Fruit fly (Drosophila melanogaster) whole organism, embryonic: Measurements from ENCODE around the gene Hsp70Ba.
A peak's percentile ranks its signal among the peaks of the same experiment; 100 is the strongest.

Experiments
- CG10147 ChIP-seq: fragments of 200-800 bp; sonication (Bioruptor generic); optimal IDR thresholded peaks from 2 replicates; lab custom pipeline; 2019; ENCODE audit warnings: missing biosample characterization, mild to moderate bottlenecking, missing genetic modification characterization, moderate library complexity
- CG10543 ChIP-seq: fragments of 200-800 bp; sonication (Bioruptor generic); optimal IDR thresholded peaks from 3 replicates; lab custom pipeline; 2017; ENCODE audit warnings: missing biosample characterization, mild to moderate bottlenecking, missing genetic modification characterization, moderate library complexity
- CG12155 ChIP-seq: fragments of 200-800 bp; sonication (Bioruptor generic); optimal IDR thresholded peaks from 3 replicates; lab custom pipeline; 2016; ENCODE audit warnings: missing biosample characterization, missing genetic modification characterization
- CG12236 ChIP-seq: fragments of 200-800 bp; sonication (Bioruptor generic); optimal IDR thresholded peaks from 2 replicates; lab custom pipeline; 2016; ENCODE audit warnings: missing biosample characterization, missing genetic modification characterization
- CG12391 ChIP-seq: fragments of 200-800 bp; sonication (Bioruptor generic); optimal IDR thresholded peaks from 3 replicates; lab custom pipeline; 2018; ENCODE audit warnings: missing biosample characterization, mild to moderate bottlenecking, missing genetic modification characterization, moderate library complexity
- CG12744 ChIP-seq: fragments of 200-800 bp; sonication (Bioruptor generic); optimal IDR thresholded peaks from 2 replicates; lab custom pipeline; 2016; ENCODE audit warnings: missing biosample characterization, missing genetic modification characterization
- CG14441 ChIP-seq: fragments of 200-800 bp; sonication (Bioruptor generic); IDR thresholded peaks from 2 replicates; pipeline ENCODE4 v1.3.6; 2022; ENCODE audit warnings: missing biosample characterization, missing genetic modification characterization
- CG14667 ChIP-seq: fragments of 200-800 bp; sonication (Bioruptor generic); IDR thresholded peaks from 2 replicates; pipeline ENCODE4 v1.3.6; 2022; ENCODE audit warnings: missing biosample characterization, missing genetic modification characterization
- CG17186 ChIP-seq: fragments of 200-800 bp; sonication (Bioruptor generic); optimal IDR thresholded peaks from 3 replicates; lab custom pipeline; 2017; ENCODE audit warnings: missing biosample characterization, missing genetic modification reagents, missing genetic modification characterization
- CG17912 ChIP-seq: fragments of 200-800 bp; sonication (Bioruptor generic); optimal IDR thresholded peaks from 2 replicates; lab custom pipeline; 2018; ENCODE audit warnings: missing biosample characterization, mild to moderate bottlenecking, missing genetic modification characterization
- CG3163 ChIP-seq: fragments of 200-800 bp; sonication (Bioruptor generic); optimal IDR thresholded peaks from 3 replicates; lab custom pipeline; 2016; ENCODE audit warnings: missing biosample characterization, missing genetic modification characterization
- CG3407 ChIP-seq: fragments of 200-800 bp; sonication (Bioruptor generic); optimal IDR thresholded peaks from 2 replicates; lab custom pipeline; 2018; ENCODE audit warnings: missing biosample characterization, mild to moderate bottlenecking, missing genetic modification characterization
- CG4360 ChIP-seq: fragments of 200-800 bp; sonication (Bioruptor generic); IDR thresholded peaks from 2 replicates; pipeline ENCODE4 v1.3.6; 2022; ENCODE audit warnings: missing biosample characterization, missing genetic modification characterization
- CG4854 ChIP-seq: fragments of 200-800 bp; sonication (Bioruptor generic); optimal IDR thresholded peaks from 2 replicates; lab custom pipeline; 2016; ENCODE audit warnings: missing biosample characterization, missing genetic modification characterization, inconsistent platforms
- CG5180 ChIP-seq: fragments of 200-800 bp; sonication (Bioruptor generic); optimal IDR thresholded peaks from 3 replicates; lab custom pipeline; 2017; ENCODE audit warnings: missing biosample characterization, missing genetic modification characterization, mild to moderate bottlenecking, moderate library complexity, missing genetic modification reagents
- CG6683 ChIP-seq: fragments of 200-800 bp; sonication (Bioruptor generic); optimal IDR thresholded peaks from 2 replicates; lab custom pipeline; 2017; ENCODE audit warnings: missing biosample characterization, mild to moderate bottlenecking, missing genetic modification characterization, missing genetic modification reagents
- CG6813 ChIP-seq: fragments of 200-800 bp; sonication (Bioruptor generic); optimal IDR thresholded peaks from 2 replicates; lab custom pipeline; 2017; ENCODE audit warnings: missing biosample characterization, missing genetic modification characterization, mild to moderate bottlenecking, moderate library complexity, missing genetic modification reagents
- CG7372 ChIP-seq: fragments of 200-800 bp; sonication (Bioruptor generic); IDR thresholded peaks from 2 replicates; pipeline ENCODE4 v1.3.6; 2022; ENCODE audit warnings: missing biosample characterization, missing genetic modification characterization
- CG7556 ChIP-seq: fragments of 200-800 bp; sonication (Bioruptor generic); optimal IDR thresholded peaks from 2 replicates; lab custom pipeline; 2017; ENCODE audit warnings: missing biosample characterization, mild to moderate bottlenecking, missing genetic modification characterization
- CG7839 ChIP-seq: fragments of 200-800 bp; sonication (Bioruptor generic); optimal IDR thresholded peaks from 3 replicates; lab custom pipeline; 2018; ENCODE audit warnings: missing biosample characterization, mild to moderate bottlenecking, missing genetic modification characterization, moderate library complexity
- CG7963 ChIP-seq: fragments of 200-800 bp; sonication (Bioruptor generic); IDR thresholded peaks from 3 replicates; pipeline ENCODE4 v1.3.6; 2022; ENCODE audit warnings: missing biosample characterization, missing genetic modification characterization; ENCODE audit not compliant: partially characterized antibody
- CG9609 ChIP-seq: fragments of 200-800 bp; sonication (Bioruptor generic); optimal IDR thresholded peaks from 3 replicates; lab custom pipeline; 2016; ENCODE audit warnings: missing biosample characterization, missing genetic modification characterization
- Dbx ChIP-seq: fragments of 200-800 bp; sonication (Bioruptor generic); IDR thresholded peaks from 3 replicates; pipeline ENCODE4 v1.3.6; 2022; ENCODE audit warnings: missing biosample characterization, missing genetic modification characterization
- HLH4C ChIP-seq: fragments of 200-800 bp; sonication (Bioruptor generic); IDR thresholded peaks from 3 replicates; pipeline ENCODE4 v1.3.6; 2022; ENCODE audit warnings: missing biosample characterization, missing genetic modification characterization; ENCODE audit not compliant: partially characterized antibody
- Hsf ChIP-seq: fragments of 200-800 bp; sonication (Bioruptor generic); optimal IDR thresholded peaks from 3 replicates; lab custom pipeline; 2016; ENCODE audit warnings: missing biosample characterization, missing genetic modification characterization
- Jarid2 ChIP-seq: fragments of 200-800 bp; sonication (Bioruptor generic); optimal IDR thresholded peaks from 3 replicates; lab custom pipeline; 2017; ENCODE audit warnings: mild to moderate bottlenecking, missing biosample characterization, missing genetic modification reagents, missing genetic modification characterization
- Lpt ChIP-seq: fragments of >200 bp; optimal IDR thresholded peaks from 2 replicates; lab custom pipeline; 2018; ENCODE audit warnings: missing biosample characterization, missing genetic modification characterization
- Sin3A ChIP-seq: fragments of >200 bp; optimal IDR thresholded peaks from 2 replicates; lab custom pipeline; 2018
- Sox100B ChIP-seq: fragments of 200-800 bp; sonication (Bioruptor generic); optimal IDR thresholded peaks from 3 replicates; lab custom pipeline; 2018; ENCODE audit warnings: missing biosample characterization, mild to moderate bottlenecking, missing genetic modification characterization
- Usf ChIP-seq: fragments of 200-800 bp; sonication (Bioruptor generic); optimal IDR thresholded peaks from 2 replicates; lab custom pipeline; 2017; ENCODE audit warnings: missing genotype, missing biosample characterization, missing genetic modification characterization
- bbx ChIP-seq: fragments of 200-800 bp; sonication (Bioruptor generic); IDR thresholded peaks from 2 replicates; pipeline ENCODE4 v1.3.6; 2022; ENCODE audit warnings: missing biosample characterization, missing genetic modification characterization; ENCODE audit not compliant: partially characterized antibody
- br ChIP-seq: fragments of >200 bp; optimal IDR thresholded peaks from 2 replicates; lab custom pipeline; 2017
- btn ChIP-seq: fragments of 200-800 bp; sonication (Bioruptor generic); optimal IDR thresholded peaks from 2 replicates; lab custom pipeline; 2016; ENCODE audit warnings: missing biosample characterization, missing genetic modification characterization
- cwo ChIP-seq: fragments of 200-800 bp; sonication (Bioruptor generic); optimal IDR thresholded peaks from 3 replicates; lab custom pipeline; 2017; ENCODE audit warnings: missing biosample characterization, missing genetic modification characterization, mild to moderate bottlenecking, moderate library complexity, missing genetic modification reagents
- dmrt11E ChIP-seq: fragments of 200-800 bp; sonication (Bioruptor generic); optimal IDR thresholded peaks from 3 replicates; lab custom pipeline; 2018; ENCODE audit warnings: missing biosample characterization, mild to moderate bottlenecking, missing genetic modification characterization, moderate library complexity
- gro ChIP-seq: fragments of 200-800 bp; sonication (Bioruptor generic); optimal IDR thresholded peaks from 2 replicates; lab custom pipeline; 2016; ENCODE audit warnings: missing biosample characterization, missing genetic modification characterization
- gsb ChIP-seq: fragments of 200-800 bp; sonication (Bioruptor generic); IDR thresholded peaks from 2 replicates; pipeline ENCODE4 v1.3.6; 2022; ENCODE audit warnings: missing biosample characterization, missing genetic modification characterization
- jigr1 ChIP-seq: fragments of 200-800 bp; sonication (Bioruptor generic); IDR thresholded peaks from 3 replicates; pipeline ENCODE4 v1.3.6; 2022; ENCODE audit warnings: missing biosample characterization, missing genetic modification characterization
- kah ChIP-seq: fragments of 200-800 bp; sonication (Bioruptor generic); optimal IDR thresholded peaks from 2 replicates; lab custom pipeline; 2018; ENCODE audit warnings: missing biosample characterization, mild to moderate bottlenecking, missing genetic modification characterization
- kay ChIP-seq: fragments of 200-800 bp; sonication (Bioruptor generic); optimal IDR thresholded peaks from 2 replicates; lab custom pipeline; 2016; ENCODE audit warnings: missing biosample characterization, missing genetic modification characterization
- lola ChIP-seq, 3 experiments: fragments of >200 bp in 2 of 3; fragments of 200-800 bp in 1 of 3; sonication (Bioruptor generic) in 1 of 3; optimal IDR thresholded peaks; 2 replicates each; lab custom pipeline; 2017 to 2019; ENCODE audit warnings: missing biosample characterization in 3 of 3, missing genetic modification characterization in 3 of 3, mild to moderate bottlenecking in 1 of 3, moderate library complexity in 1 of 3
- onecut ChIP-seq: fragments of 200-800 bp; sonication (Bioruptor generic); IDR thresholded peaks from 2 replicates; pipeline ENCODE4 v1.3.6; 2022; ENCODE audit warnings: missing biosample characterization, missing genetic modification characterization
- pan ChIP-seq, 4 experiments: fragments of >200 bp in 3 of 4; fragments of 200-800 bp in 1 of 4; sonication (Bioruptor generic) in 1 of 4; optimal IDR thresholded peaks in 3 of 4; IDR thresholded peaks in 1 of 4; 2 replicates each; pipeline versions ENCODE4 v1.3.6 to Lab custom; 2017 to 2022; ENCODE audit warnings: missing biosample characterization in 2 of 4, missing genetic modification characterization in 2 of 4, mixed read lengths in 1 of 4
- sim ChIP-seq: fragments of 200-800 bp; sonication (Bioruptor generic); IDR thresholded peaks from 2 replicates; pipeline ENCODE4 v1.3.6; 2022; ENCODE audit warnings: missing biosample characterization, missing genetic modification characterization
- slbo ChIP-seq: fragments of 200-800 bp; sonication (Bioruptor generic); IDR thresholded peaks from 2 replicates; pipeline ENCODE4 v1.3.6; 2022; ENCODE audit warnings: missing biosample characterization, missing genetic modification characterization
- sob ChIP-seq: fragments of 200-800 bp; sonication (Bioruptor generic); IDR thresholded peaks from 2 replicates; pipeline ENCODE4 v1.3.6; 2022; ENCODE audit warnings: missing biosample characterization, missing genetic modification characterization
- sug ChIP-seq: fragments of 200-800 bp; optimal IDR thresholded peaks from 2 replicates; lab custom pipeline; 2019; ENCODE audit warnings: missing biosample characterization, mild to moderate bottlenecking, missing genetic modification characterization, moderate library complexity
- toy ChIP-seq: fragments of 200-800 bp; sonication (Bioruptor generic); IDR thresholded peaks from 2 replicates; pipeline ENCODE4 v1.3.6; 2022; ENCODE audit warnings: missing biosample characterization, missing genetic modification characterization
- unc-4 ChIP-seq: fragments of 200-800 bp; sonication (Bioruptor generic); IDR thresholded peaks from 2 replicates; pipeline ENCODE4 v1.3.6; 2022; ENCODE audit warnings: missing biosample characterization, missing genetic modification characterization; ENCODE audit not compliant: partially characterized antibody
- wor ChIP-seq: fragments of 200-800 bp; sonication (Bioruptor generic); IDR thresholded peaks from 2 replicates; pipeline ENCODE4 v1.3.6; 2022; ENCODE audit warnings: missing biosample characterization, missing genetic modification characterization

The Hsp70Ba gene

dm6 chr3R:12459879-12460522 is 7.6 kb downstream of the Hsp70Ba start, which contains the start of the genes CG5961 and Polr3C (continued):
- no peak for TF ChIP-seq toy
- no peak for TF ChIP-seq onecut (GFP tag; lab: Robert Waterston, UW)
- TF ChIP-seq CG9609 (GFP tag; lab: Kevin White, UChicago) = no peak
- no peak for TF ChIP-seq wor (GFP tag; lab: Robert Waterston, UW)
- TF ChIP-seq CG3407 (GFP tag; lab: Kevin White, UChicago) = no peak
- no peak for TF ChIP-seq jigr1 (GFP tag; lab: Robert Waterston, UW)
- no peak for TF ChIP-seq btn
- TF ChIP-seq CG12155 (GFP tag; lab: Kevin White, UChicago) = no peak
- TF ChIP-seq CG4854 = no peak
- TF ChIP-seq CG7839 (tag; lab: Kevin White, UChicago) = no peak
- no peak for TF ChIP-seq CG7556
- TF ChIP-seq CG5180 = no peak
- no peak for TF ChIP-seq br (lab: Kevin White, UChicago)
- no peak for TF ChIP-seq CG10147 (GFP tag; lab: Kevin White, UChicago)
- no peak for TF ChIP-seq cwo (GFP tag; lab: Kevin White, UChicago)
- TF ChIP-seq sim (GFP tag; lab: Robert Waterston, UW) = no peak
- TF ChIP-seq CG7372 (GFP tag; lab: Robert Waterston, UW) = no peak
- no peak for TF ChIP-seq Lpt (GFP tag; lab: Kevin White, UChicago)
- TF ChIP-seq CG7963 (GFP tag; lab: Robert Waterston, UW) = no peak
- peak; percentile 26 for TF ChIP-seq CG17186 (GFP tag; lab: Kevin White, UChicago)
- 0 out of 2 replicates have a peak, but pooled peaks have one; percentile 31 for TF ChIP-seq bbx (GFP tag; lab: Robert Waterston, UW)
- no peak for TF ChIP-seq sob
- TF ChIP-seq Dbx (GFP tag; lab: Robert Waterston, UW) = no peak
- no peak for TF ChIP-seq CG6813 (GFP tag; lab: Kevin White, UChicago)
- TF ChIP-seq CG17912 (GFP tag; lab: Kevin White, UChicago) = no peak
- no peak for TF ChIP-seq gsb (GFP tag; lab: Robert Waterston, UW)
- no peak for TF ChIP-seq slbo
- no peak for TF ChIP-seq CG12236 (GFP tag; lab: Kevin White, UChicago)
- TF ChIP-seq CG4360 (GFP tag; lab: Robert Waterston, UW) = no peak
- no peak for TF ChIP-seq pan (optimal IDR thresholded peaks at IDR 0.05; lab: Kevin White, UChicago)
- TF ChIP-seq pan (GFP tag; optimal IDR thresholded peaks at IDR 0.05 in 1 of 2, IDR thresholded peaks at IDR 0.05 in 1 of 2) = no peak
- no peak for TF ChIP-seq CG6683 (GFP tag; lab: Kevin White, UChicago)
- peak; percentile 35 for TF ChIP-seq CG3163 (GFP tag; lab: Kevin White, UChicago)
- no peak for TF ChIP-seq Jarid2 (GFP tag; lab: Kevin White, UChicago)
- no peak for TF ChIP-seq gro
- TF ChIP-seq HLH4C = peak; percentile 33; the same call in 2 of the 3 replicates
- peak; percentile 67 for TF ChIP-seq kah (GFP tag; lab: Kevin White, UChicago)
- peak; percentile 6 for TF ChIP-seq sug (tag; lab: Kevin White, UChicago)
- TF ChIP-seq Usf (GFP tag; lab: Kevin White, UChicago) = no peak
- no peak for TF ChIP-seq lola (GFP tag; optimal IDR thresholded peaks at IDR 0.05; lab: Kevin White, UChicago)
- TF ChIP-seq unc-4 (GFP tag; lab: Robert Waterston, UW) = peak; percentile 43; the same call in 1 of the 2 replicates
- TF ChIP-seq dmrt11E (tag; lab: Kevin White, UChicago) = no peak
- TF ChIP-seq Sox100B (GFP tag; lab: Kevin White, UChicago) = no peak
- no peak for TF ChIP-seq Hsf
- no peak for TF ChIP-seq Sin3A
- no peak for TF ChIP-seq CG14667 (GFP tag; lab: Robert Waterston, UW)
- no peak for TF ChIP-seq CG12744 (GFP tag; lab: Kevin White, UChicago)
- no peak for TF ChIP-seq CG10543 (GFP tag; lab: Kevin White, UChicago)
- TF ChIP-seq kay (GFP tag; lab: Kevin White, UChicago) = no peak
- no peak for TF ChIP-seq CG14441 (GFP tag; lab: Robert Waterston, UW)
- peak; percentile 6 for TF ChIP-seq CG12391
